Worm (Caenorhabditis elegans) whole organism, midembryonic: ENCODE data around the gene Y69E1A.3.

ENCODE experiments used
- T22C8.4 ChIP-seq: fragments of 200-800 bp; sonication (Bioruptor generic); IDR thresholded peaks from 2 replicates; pipeline ENCODE4 v1.3.6; 2022; ENCODE audit warnings: missing genetic modification characterization, missing compliant biosample characterization
- cog-1 ChIP-seq: sonication (generic microtip); optimal IDR thresholded peaks from 2 replicates; lab custom pipeline; 2016; ENCODE audit warnings: missing genetic modification characterization, missing compliant biosample characterization
- flt-1 ChIP-seq: fragments of 200-800 bp; sonication (Bioruptor generic); IDR thresholded peaks from 2 replicates; pipeline ENCODE4 v1.3.6; 2022; ENCODE audit warnings: missing genetic modification characterization, missing compliant biosample characterization
- klf-2 ChIP-seq: fragments of 200-800 bp; sonication (Bioruptor generic); conservative IDR thresholded peaks from 2 replicates; pipeline ENCODE4 v1.3.6; 2022; ENCODE audit warnings: missing genetic modification reagents, missing genetic modification characterization, missing compliant biosample characterization
- med-1 ChIP-seq: sonication (generic microtip); optimal IDR thresholded peaks from 2 replicates; lab custom pipeline; 2017; ENCODE audit warnings: missing genetic modification characterization, mild to moderate bottlenecking, missing compliant biosample characterization, antibody characterized with exemption, missing genetic modification reagents; ENCODE audit not compliant: insufficient read depth
- ref-1 ChIP-seq: fragments of 200-800 bp; sonication (Bioruptor generic); conservative IDR thresholded peaks from 2 replicates; pipeline ENCODE4 v1.3.6; 2022; ENCODE audit warnings: missing genetic modification reagents, missing genetic modification characterization, missing compliant biosample characterization
- tab-1 ChIP-seq: fragments of 200-800 bp; sonication (Bioruptor generic); IDR thresholded peaks from 2 replicates; pipeline ENCODE4 v1.3.6; 2022; ENCODE audit warnings: missing genetic modification characterization, missing compliant biosample characterization
- ztf-23 ChIP-seq: fragments of 200-800 bp; sonication (Bioruptor generic); IDR thresholded peaks from 2 replicates; pipeline ENCODE4 v1.3.6; 2022; ENCODE audit warnings: missing genetic modification reagents, missing genetic modification characterization, missing compliant biosample characterization
- ztf-29 ChIP-seq: fragments of 200-800 bp; sonication (Bioruptor generic); IDR thresholded peaks from 2 replicates; pipeline ENCODE4 v1.3.6; 2022; ENCODE audit warnings: missing genetic modification reagents, missing genetic modification characterization, missing compliant biosample characterization

The Y69E1A.3 gene

DNA sequence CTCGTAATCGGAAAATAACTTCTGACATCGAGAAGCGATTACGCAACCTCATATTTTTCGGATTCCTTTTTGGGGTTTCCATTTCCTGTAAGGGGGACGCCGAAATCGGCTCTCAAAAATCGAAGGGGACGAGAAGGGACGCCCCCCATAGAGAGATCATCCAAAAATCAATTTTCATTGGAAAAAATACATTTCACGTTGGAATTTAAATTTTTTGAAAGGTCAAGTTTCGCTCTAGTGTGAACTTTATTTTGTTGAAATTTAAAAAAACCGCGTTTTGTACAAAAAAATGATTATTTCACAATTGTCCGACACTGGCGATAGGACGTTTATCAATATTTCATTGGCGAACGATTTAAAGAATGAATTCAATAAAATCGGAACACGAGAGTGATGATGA is at the start of gene Y69E1A.3:
Gene Y69E1A.3 (plus strand): TSS at position 301 of the 400 bp plus-strand sequence.
- TF ChIP-seq flt-1 (GFP tag; lab: Robert Waterston, UW) (no peak), ztf-29 (no peak), ref-1 (GFP tag; lab: Robert Waterston, UW) (no peak), T22C8.4 (no peak), klf-2 (GFP tag; lab: Robert Waterston, UW) (no peak), ztf-23 (GFP tag; lab: Robert Waterston, UW) (no peak), cog-1 (tag; lab: Kevin White, UChicago) (no peak), tab-1 (no peak), med-1 (GFP tag; lab: Kevin White, UChicago) (no peak)

- TF ChIP-seq T22C8.4 (no peak), tab-1 (no peak), klf-2 (GFP tag; lab: Robert Waterston, UW) (no peak), flt-1 (GFP tag; lab: Robert Waterston, UW) (no peak), ref-1 (GFP tag; lab: Robert Waterston, UW) (no peak), med-1 (GFP tag; lab: Kevin White, UChicago) (no peak), ztf-23 (GFP tag; lab: Robert Waterston, UW) (no peak), cog-1 (tag; lab: Kevin White, UChicago) (no peak), ztf-29 (no peak)
Measured at ce11 chrIV:10902476-10902875, 49.6 kb upstream of the Y69E1A.3 start.

ce11 chrIV:10904282-10904681 is 47.8 kb upstream of the Y69E1A.3 start, which contains the start of gene ZK596.3:
Gene ZK596.3, minus strand, starts transcription at chrIV:10904382.
- TF ChIP-seq ztf-29, result no peak
- TF ChIP-seq med-1 (GFP tag; lab: Kevin White, UChicago), result no peak
- no peak for TF ChIP-seq cog-1 (tag; lab: Kevin White, UChicago)
- no peak for TF ChIP-seq ref-1 (GFP tag; lab: Robert Waterston, UW)
- no peak for TF ChIP-seq ztf-23 (GFP tag; lab: Robert Waterston, UW)
- TF ChIP-seq tab-1, result no peak
- TF ChIP-seq klf-2 (GFP tag; lab: Robert Waterston, UW), result no peak

DNA sequence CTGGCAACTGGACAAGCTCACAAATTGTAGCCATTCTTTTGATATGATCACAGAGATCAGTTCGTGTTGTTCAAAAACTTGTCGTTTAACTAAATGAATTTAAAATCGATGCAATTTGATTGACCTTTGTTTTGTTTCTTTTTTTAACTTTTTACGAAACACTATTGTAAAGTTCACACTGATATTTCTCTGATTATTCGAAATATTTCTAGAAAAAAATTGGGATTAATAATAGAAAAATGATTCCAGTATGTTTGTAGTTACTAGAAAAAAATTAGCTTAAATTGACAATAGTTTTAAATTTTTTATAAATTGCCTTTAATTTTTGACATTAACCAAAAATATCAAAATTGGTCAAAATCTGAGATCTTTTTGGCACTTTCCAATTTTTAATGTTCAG is 42.9 kb upstream of the Y69E1A.3 start, which contains the start of gene ZK596.2:
Gene ZK596.2 (minus strand): TSS at position 101 of the 400 bp plus-strand sequence.
- TF ChIP-seq flt-1 (GFP tag; lab: Robert Waterston, UW) (no peak), med-1 (GFP tag; lab: Kevin White, UChicago) (no peak), cog-1 (tag; lab: Kevin White, UChicago) (no peak), tab-1 (no peak), ztf-23 (GFP tag; lab: Robert Waterston, UW) (no peak), ref-1 (GFP tag; lab: Robert Waterston, UW) (no peak), T22C8.4 (no peak), klf-2 (GFP tag; lab: Robert Waterston, UW) (no peak), ztf-29 (no peak)

DNA sequence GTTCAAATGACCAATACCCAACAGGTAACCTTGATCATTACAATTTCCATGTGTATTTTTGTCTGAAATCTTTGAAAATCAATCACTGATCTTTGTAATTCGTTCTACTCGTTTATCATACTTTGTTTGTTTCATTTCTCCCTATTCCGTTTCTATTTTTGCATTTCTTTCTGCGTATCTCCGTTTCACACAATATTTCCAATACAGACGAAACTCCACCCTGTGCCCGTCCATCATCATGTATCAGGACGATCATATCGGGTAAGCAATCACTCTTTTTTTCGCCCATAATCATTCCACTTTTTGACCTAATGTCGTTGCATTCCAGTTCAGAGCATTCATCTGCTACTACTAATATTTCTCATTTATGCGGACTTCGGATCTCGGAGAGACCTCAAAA is 42.4 kb upstream of the Y69E1A.3 start, which contains the start of gene pyk-2:
Gene pyk-2 (plus strand): TSS at position 206 of the 400 bp plus-strand sequence.
- TF ChIP-seq ztf-29 (no peak), klf-2 (GFP tag; lab: Robert Waterston, UW) (no peak), ztf-23 (GFP tag; lab: Robert Waterston, UW) (no peak), ref-1 (GFP tag; lab: Robert Waterston, UW) (no peak), cog-1 (tag; lab: Kevin White, UChicago) (no peak), flt-1 (GFP tag; lab: Robert Waterston, UW) (no peak)

ce11 chrIV:10913081-10913480 is 39.0 kb upstream of the Y69E1A.3 start, which contains the start of gene ZK593.2:
Gene ZK593.2, plus strand, starts transcription at chrIV:10913381.
- TF ChIP-seq med-1 (GFP tag; lab: Kevin White, UChicago), result no peak
- TF ChIP-seq tab-1, result no peak
- TF ChIP-seq cog-1 (tag; lab: Kevin White, UChicago), result no peak
- TF ChIP-seq ref-1 (GFP tag; lab: Robert Waterston, UW), result no peak
- TF ChIP-seq klf-2 (GFP tag; lab: Robert Waterston, UW), result no peak
- TF ChIP-seq ztf-29, result no peak
- TF ChIP-seq flt-1 (GFP tag; lab: Robert Waterston, UW), result no peak
- TF ChIP-seq ztf-23 (GFP tag; lab: Robert Waterston, UW), result no peak
- TF ChIP-seq T22C8.4, result no peak

DNA sequence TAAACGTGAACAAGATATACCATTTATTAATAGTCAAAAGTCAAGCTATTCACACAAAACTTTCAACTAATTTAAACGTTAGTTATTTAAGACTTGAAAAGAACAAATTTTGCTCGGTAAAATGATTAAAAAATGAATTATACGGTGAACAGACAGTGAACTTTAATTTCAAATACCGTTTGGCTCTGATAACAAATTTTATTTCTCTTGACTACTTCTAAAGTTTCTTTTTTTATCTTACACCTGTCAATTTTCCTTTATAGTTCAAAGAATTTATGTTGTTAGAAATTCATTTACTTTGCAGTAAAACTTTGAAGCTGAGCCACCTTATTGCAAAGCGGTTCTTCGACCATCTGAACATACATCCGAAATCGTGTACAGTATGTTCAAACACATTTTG is 36.7 kb upstream of the Y69E1A.3 start, which contains the start of gene ZK593.3:
Gene ZK593.3 (plus strand): TSS at position 301 of the 400 bp plus-strand sequence.
- TF ChIP-seq cog-1 (tag; lab: Kevin White, UChicago) (no peak), ztf-23 (GFP tag; lab: Robert Waterston, UW) (no peak), flt-1 (GFP tag; lab: Robert Waterston, UW) (no peak), tab-1 (no peak), klf-2 (GFP tag; lab: Robert Waterston, UW) (no peak), med-1 (GFP tag; lab: Kevin White, UChicago) (no peak), T22C8.4 (no peak), ref-1 (GFP tag; lab: Robert Waterston, UW) (no peak), ztf-29 (no peak)

DNA sequence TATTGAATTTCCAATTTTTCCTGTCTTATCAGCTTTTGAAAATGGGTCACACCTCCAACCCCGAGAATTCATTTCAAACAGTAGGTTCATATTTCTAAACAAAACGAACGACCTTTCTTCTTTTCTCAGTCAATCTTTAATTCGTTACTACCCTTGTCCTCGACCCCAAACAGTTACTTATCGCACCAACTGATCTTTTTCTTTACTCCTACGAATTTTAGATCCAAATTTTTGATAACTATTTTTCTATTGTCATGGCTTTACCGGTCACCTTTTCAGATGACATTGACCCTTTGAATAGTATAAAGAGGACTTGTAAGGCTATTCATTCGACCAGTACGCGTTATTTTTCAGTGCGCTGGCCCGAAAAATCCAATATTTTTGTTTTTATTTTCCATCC is 36.0 kb upstream of the Y69E1A.3 start:
- no peak for TF ChIP-seq ztf-23 (GFP tag; lab: Robert Waterston, UW)
- TF ChIP-seq ref-1 (GFP tag; lab: Robert Waterston, UW), result no peak
- TF ChIP-seq tab-1, result no peak
- no peak for TF ChIP-seq cog-1 (tag; lab: Kevin White, UChicago)
- TF ChIP-seq ztf-29, result no peak
- no peak for TF ChIP-seq klf-2 (GFP tag; lab: Robert Waterston, UW)
- TF ChIP-seq med-1 (GFP tag; lab: Kevin White, UChicago), result no peak
- no peak for TF ChIP-seq T22C8.4
- no peak for TF ChIP-seq flt-1 (GFP tag; lab: Robert Waterston, UW)

DNA sequence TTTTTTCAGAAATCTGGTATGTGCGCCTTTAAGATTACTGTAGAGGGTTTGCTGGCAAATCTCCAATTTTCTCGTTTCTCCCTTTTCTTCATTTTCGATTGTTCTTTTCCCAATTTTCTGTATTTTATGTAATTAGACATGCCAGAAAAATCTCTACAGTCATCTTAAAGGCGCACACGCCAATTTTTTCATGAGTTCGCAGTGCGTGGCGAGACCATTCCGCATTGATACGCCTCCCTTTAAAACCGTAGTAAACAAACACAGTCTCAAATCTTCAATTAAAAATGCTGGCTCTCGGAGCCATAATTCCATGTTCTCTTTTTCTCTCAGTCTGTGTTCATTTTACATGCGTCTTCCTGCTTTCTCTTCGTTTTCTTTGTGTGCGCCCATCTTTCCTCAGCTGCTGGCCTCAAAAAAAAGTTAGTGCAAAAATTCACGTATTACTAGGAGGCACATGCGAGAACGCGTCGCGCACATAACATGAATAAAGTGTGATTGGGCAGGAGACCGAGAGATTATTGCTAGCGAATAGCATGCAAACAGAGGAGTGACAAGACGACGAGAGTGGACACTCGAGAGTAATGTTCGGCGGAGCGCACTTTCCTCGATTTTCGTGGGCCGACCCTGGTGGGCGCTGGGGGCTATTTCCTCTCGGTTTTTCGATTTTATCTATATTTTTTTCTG is 33.1 kb upstream of the Y69E1A.3 start:
- TF ChIP-seq flt-1 (GFP tag; lab: Robert Waterston, UW) (peak; percentile 50; the same call in 1 of the 2 replicates), klf-2 (GFP tag; lab: Robert Waterston, UW) (no peak), cog-1 (tag; lab: Kevin White, UChicago) (peak; percentile 39), ref-1 (GFP tag; lab: Robert Waterston, UW) (no peak), ztf-29 (no peak)
